Worm (Caenorhabditis elegans): ENCODE results near the gene str-143.

The str-143 gene

ce11 chrV:8054130-8054529, 15.4 kb downstream of the str-143 start, which contains the start of gene ZC513.2:
Gene ZC513.2, plus strand, starts transcription at chrV:8054430.
- TF ChIP-seq aha-1 (tag) (peak; percentile 28), unc-130 (GFP tag; optimal IDR thresholded peaks at IDR 0.05) (no peak), jun-1 (tag; optimal IDR thresholded peaks at IDR 0.05) (peak; percentile 11)

- TF ChIP-seq tag-97 (GFP tag; IDR thresholded peaks at IDR 0.05) (no peak), dve-1 (tag; optimal IDR thresholded peaks at IDR 0.05; ENCODE audit: insufficient read depth) (peak; percentile 42)
Measured at ce11 chrV:8051851-8052250, 17.7 kb downstream of the str-143 start, which contains the start of gene sth-1. Gene sth-1, plus strand, starts transcription at chrV:8052151.

- TF ChIP-seq dmd-6 (GFP tag; IDR thresholded peaks at IDR 0.05) (no peak), nhr-111 (GFP tag; optimal IDR thresholded peaks at IDR 0.05) (no peak), dmd-8 (GFP tag; IDR thresholded peaks at IDR 0.05) (no peak), ceh-44 (GFP tag; IDR thresholded peaks at IDR 0.05) (no peak), nhr-42 (GFP tag; IDR thresholded peaks at IDR 0.05) (no peak), F49E8.2 (tag; optimal IDR thresholded peaks at IDR 0.05; ENCODE audit: borderline replicate concordance) (no peak), madf-5 (GFP tag; IDR thresholded peaks at IDR 0.05) (no peak), T20F7.1 (GFP tag; optimal IDR thresholded peaks at IDR 0.05) (no peak)
Measured at ce11 chrV:8050811-8051210, 18.7 kb downstream of the str-143 start, which contains the start of gene col-43. Gene col-43, minus strand, starts transcription at chrV:8050911.

ce11 chrV:8050059-8050677, 19.4 kb downstream of the str-143 start:
- TF ChIP-seq F10B5.3 (tag; optimal IDR thresholded peaks at IDR 0.05) (no peak), aha-1 (tag) (peak; percentile 30), D1046.2 (GFP tag; IDR thresholded peaks at IDR 0.05) (no peak), T26A8.4 (GFP tag; IDR thresholded peaks at IDR 0.05) (no peak), vab-7 (GFP tag; IDR thresholded peaks at IDR 0.05) (no peak), ceh-44 (GFP tag; IDR thresholded peaks at IDR 0.05) (no peak), daf-8 (GFP tag; IDR thresholded peaks at IDR 0.05) (no peak), ceh-32 (tag; optimal IDR thresholded peaks at IDR 0.05; ENCODE audit: poor library complexity) (no peak), mxl-3 (GFP tag; optimal IDR thresholded peaks at IDR 0.05) (no peak), set-16 (GFP tag; IDR thresholded peaks at IDR 0.05) (peak; percentile 96), egl-43 (GFP tag; IDR thresholded peaks at IDR 0.05) (no peak)

- TF ChIP-seq ztf-11 (tag; optimal IDR thresholded peaks at IDR 0.05), result no peak
- TF ChIP-seq T20F7.1 (GFP tag; optimal IDR thresholded peaks at IDR 0.05), result no peak
- TF ChIP-seq dpl-1 (GFP tag; optimal IDR thresholded peaks at IDR 0.05), result no peak
- no peak for TF ChIP-seq ceh-62 (tag; optimal IDR thresholded peaks at IDR 0.05)
- TF ChIP-seq hmg-1.1 (GFP tag; IDR thresholded peaks at IDR 0.05), result no peak
- TF ChIP-seq gei-8 (GFP tag; optimal IDR thresholded peaks at IDR 0.05), result no peak
- no peak for TF ChIP-seq nhr-76 (tag; optimal IDR thresholded peaks at IDR 0.05)
- TF ChIP-seq vab-7 (GFP tag; IDR thresholded peaks at IDR 0.05), result no peak
- no peak for TF ChIP-seq jun-1 (tag; optimal IDR thresholded peaks at IDR 0.05)
- TF ChIP-seq nhr-77 (tag; optimal IDR thresholded peaks at IDR 0.05), result no peak
- no peak for TF ChIP-seq duxl-1 (tag; optimal IDR thresholded peaks at IDR 0.05; ENCODE audit: poor library complexity)
- no peak for TF ChIP-seq fos-1 (tag; optimal IDR thresholded peaks at IDR 0.05)
- no peak for TF ChIP-seq ZK546.5 (tag; optimal IDR thresholded peaks at IDR 0.05)
- TF ChIP-seq egl-27 (tag; optimal IDR thresholded peaks at IDR 0.05), result no peak
- no peak for TF ChIP-seq ceh-28 (tag; optimal IDR thresholded peaks at IDR 0.05)
- TF ChIP-seq ZK337.2 (GFP tag; IDR thresholded peaks at IDR 0.05), result no peak
- TF ChIP-seq unc-62 (GFP tag; optimal IDR thresholded peaks at IDR 0.05 in 1 of 2), result no peak
- TF ChIP-seq unc-62 (tag; optimal IDR thresholded peaks at IDR 0.05), result no peak
- no peak for TF ChIP-seq ces-1 (GFP tag; optimal IDR thresholded peaks at IDR 0.05)
Measured at ce11 chrV:8046706-8047105, 22.8 kb downstream of the str-143 start, which contains the start of gene ZC513.3. Gene ZC513.3, plus strand, starts transcription at chrV:8047006.
